In the genomic region with DNA sequence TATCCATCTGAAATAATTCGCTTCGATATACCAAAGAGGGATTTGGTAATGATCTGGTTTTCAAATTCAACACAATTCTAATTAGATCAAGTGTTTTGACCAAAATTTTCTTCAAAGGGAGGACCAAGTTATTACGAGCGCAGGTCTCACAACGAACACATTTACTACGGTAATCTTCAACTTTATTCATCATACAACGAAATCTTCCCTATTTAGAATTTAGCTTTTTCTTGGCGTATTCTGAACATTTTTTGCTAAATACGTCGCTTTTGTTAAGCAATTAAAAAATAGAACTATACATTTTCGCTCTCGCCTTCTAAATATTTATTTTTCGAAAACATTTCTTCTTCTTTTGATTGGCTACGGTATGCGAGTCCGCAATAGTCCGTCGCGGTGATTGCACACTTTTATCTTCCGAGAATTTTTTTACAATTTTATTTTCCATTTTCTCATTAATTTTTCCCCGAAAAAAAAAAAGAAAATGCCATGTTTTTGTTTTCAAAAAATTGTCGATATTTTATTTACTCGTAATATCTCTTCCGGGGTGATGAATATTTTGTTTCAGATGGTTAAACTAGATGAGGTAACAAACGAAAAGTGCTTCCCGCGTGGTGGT, we compare ENCODE assay signal across 4 worm cellular contexts.
TF ChIP-seq lines count a peak whose summit lies in the region.

Gene let-716 (plus strand): TSS at position 566 of the 616 bp plus-strand sequence.

TF ChIP-seq in whole organism, L1 larva, 84 proteins besides CTCF, POLR2A, EP300 and RAD21 (continued from another document):
- TF ChIP-seq efl-1 (optimal IDR thresholded peaks at IDR 0.05; lab: Kevin White, UChicago) (peak; percentile 37 to 39), efl-1 (GFP tag; optimal IDR thresholded peaks at IDR 0.05 in 1 of 2; lab: Kevin White, UChicago) (peak; percentile 48 to 95), unc-30 (tag; optimal IDR thresholded peaks at IDR 0.05; lab: Kevin White, UChicago) (no peak), lin-35 (GFP tag; optimal IDR thresholded peaks at IDR 0.05; lab: Kevin White, UChicago) (peak; percentile 45 to 54), C16A3.4 (tag; optimal IDR thresholded peaks at IDR 0.05; lab: Kevin White, UChicago) (no peak), swsn-7 (tag; optimal IDR thresholded peaks at IDR 0.05; lab: Kevin White, UChicago) (peak; percentile 39), egl-27 (tag; optimal IDR thresholded peaks at IDR 0.05; lab: Kevin White, UChicago) (no peak), nhr-71 (tag; optimal IDR thresholded peaks at IDR 0.05; lab: Kevin White, UChicago) (peak; percentile 57), ceh-82 (tag; optimal IDR thresholded peaks at IDR 0.05; lab: Kevin White, UChicago) (peak in 1 of 3 experiments; percentile 18), nhr-20 (tag; optimal IDR thresholded peaks at IDR 0.05; lab: Kevin White, UChicago) (peak; percentile 26)

TF ChIP-seq in whole organism, L2 larva, 48 proteins besides CTCF, POLR2A, EP300 and RAD21 (continued from another document):
- peak; percentile 5 for TF ChIP-seq crh-2 (tag; optimal IDR thresholded peaks at IDR 0.05; lab: Kevin White, UChicago)
- TF ChIP-seq alr-1 (tag; optimal IDR thresholded peaks at IDR 0.05; lab: Kevin White, UChicago): no peak
- no peak for TF ChIP-seq nhr-11 (tag; optimal IDR thresholded peaks at IDR 0.05; lab: Kevin White, UChicago)
- TF ChIP-seq lsy-2 (tag; optimal IDR thresholded peaks at IDR 0.05; lab: Kevin White, UChicago): peak; percentile 85 to 97
- no peak for TF ChIP-seq skn-1 (tag; optimal IDR thresholded peaks at IDR 0.05; lab: Kevin White, UChicago)
- TF ChIP-seq ceh-82 (tag; optimal IDR thresholded peaks at IDR 0.05; lab: Kevin White, UChicago): no peak
- no peak for TF ChIP-seq peb-1 (tag; optimal IDR thresholded peaks at IDR 0.05; lab: Kevin White, UChicago)
- TF ChIP-seq Y55F3AM.14 (GFP tag; optimal IDR thresholded peaks at IDR 0.05; lab: Kevin White, UChicago): no peak
- TF ChIP-seq fos-1 (tag; optimal IDR thresholded peaks at IDR 0.05; lab: Kevin White, UChicago): peak; percentile 6
- TF ChIP-seq nhr-77 (tag; optimal IDR thresholded peaks at IDR 0.05; lab: Kevin White, UChicago): no peak
- TF ChIP-seq nhr-21 (tag; optimal IDR thresholded peaks at IDR 0.05; lab: Kevin White, UChicago): peak; percentile 21
- no peak for TF ChIP-seq lin-13 (GFP tag; optimal IDR thresholded peaks at IDR 0.05; lab: Kevin White, UChicago)
- TF ChIP-seq nhr-23 (tag; optimal IDR thresholded peaks at IDR 0.05; lab: Kevin White, UChicago): no peak
- TF ChIP-seq ztf-4 (tag; optimal IDR thresholded peaks at IDR 0.05; lab: Kevin White, UChicago): no peak

TF ChIP-seq in whole organism, L3 larva, 47 proteins besides CTCF, POLR2A, EP300 and RAD21 (continued from another document):
- TF ChIP-seq nhr-23 (tag; optimal IDR thresholded peaks at IDR 0.05; lab: Kevin White, UChicago) (peak; percentile 22), lin-15B (tag; optimal IDR thresholded peaks at IDR 0.05; lab: Kevin White, UChicago) (peak; percentile 24), elt-2 (tag; optimal IDR thresholded peaks at IDR 0.05; lab: Kevin White, UChicago) (peak; percentile 7), ztf-4 (tag; optimal IDR thresholded peaks at IDR 0.05; lab: Kevin White, UChicago) (no peak), daf-12 (tag; optimal IDR thresholded peaks at IDR 0.05; lab: Kevin White, UChicago) (no peak), pha-4 (tag; optimal IDR thresholded peaks at IDR 0.05; lab: Kevin White, UChicago) (no peak)

TF ChIP-seq in whole organism, L4 larva, 104 proteins besides CTCF, POLR2A, EP300 and RAD21 (continued from another document):
- TF ChIP-seq lsy-2 (tag; optimal IDR thresholded peaks at IDR 0.05; lab: Kevin White, UChicago) (peak; percentile 56 to 97), mes-2 (tag; optimal IDR thresholded peaks at IDR 0.05; lab: Kevin White, UChicago; ENCODE audit: poor library complexity, severe bottlenecking) (peak; percentile 40), F26F4.8 (GFP tag; conservative IDR thresholded peaks at IDR 0.05; lab: Robert Waterston, UW) (no peak), dmd-6 (GFP tag; IDR thresholded peaks at IDR 0.05; lab: Robert Waterston, UW) (no peak), dmd-9 (GFP tag; IDR thresholded peaks at IDR 0.05; lab: Robert Waterston, UW) (no peak), nhr-25 (tag; optimal IDR thresholded peaks at IDR 0.05; lab: Kevin White, UChicago; ENCODE audit: borderline replicate concordance, insufficient read depth) (no peak), sdz-12 (GFP tag; optimal IDR thresholded peaks at IDR 0.05; lab: Kevin White, UChicago) (no peak), nhr-41 (GFP tag; IDR thresholded peaks at IDR 0.05; lab: Robert Waterston, UW) (no peak), egl-43 (GFP tag; IDR thresholded peaks at IDR 0.05; lab: Robert Waterston, UW) (no peak), nhr-28 (tag; optimal IDR thresholded peaks at IDR 0.05; lab: Kevin White, UChicago) (peak; percentile 5), T26A8.4 (GFP tag; IDR thresholded peaks at IDR 0.05; lab: Robert Waterston, UW) (no peak), pha-4 (GFP tag; IDR thresholded peaks at IDR 0.05; lab: Robert Waterston, UW) (no peak), pha-4 (tag; optimal IDR thresholded peaks at IDR 0.05; lab: Kevin White, UChicago) (no peak), ama-1 (optimal IDR thresholded peaks at IDR 0.05; lab: Kevin White, UChicago) (no peak), hmg-1.1 (GFP tag; IDR thresholded peaks at IDR 0.05; lab: Robert Waterston, UW) (0 out of 2 replicates have a peak, but pooled peaks have one; percentile 46), lin-29 (GFP tag; IDR thresholded peaks at IDR 0.05; lab: Robert Waterston, UW) (no peak), jun-1 (tag; optimal IDR thresholded peaks at IDR 0.05; lab: Kevin White, UChicago) (no peak), unc-62 (GFP tag; optimal IDR thresholded peaks at IDR 0.05 in 1 of 2; lab: Kevin White, UChicago) (peak in 1 of 2 experiments; percentile 14), unc-62 (tag; optimal IDR thresholded peaks at IDR 0.05; lab: Kevin White, UChicago) (no peak), hif-1 (tag; optimal IDR thresholded peaks at IDR 0.05; lab: Kevin White, UChicago) (peak in 1 of 2 experiments; percentile 20), duxl-1 (tag; optimal IDR thresholded peaks at IDR 0.05; lab: Kevin White, UChicago; ENCODE audit: poor library complexity) (no peak)
